Fruit fly (Drosophila melanogaster): Measurements from ENCODE around the gene ppan.

ppan gene

DNA sequence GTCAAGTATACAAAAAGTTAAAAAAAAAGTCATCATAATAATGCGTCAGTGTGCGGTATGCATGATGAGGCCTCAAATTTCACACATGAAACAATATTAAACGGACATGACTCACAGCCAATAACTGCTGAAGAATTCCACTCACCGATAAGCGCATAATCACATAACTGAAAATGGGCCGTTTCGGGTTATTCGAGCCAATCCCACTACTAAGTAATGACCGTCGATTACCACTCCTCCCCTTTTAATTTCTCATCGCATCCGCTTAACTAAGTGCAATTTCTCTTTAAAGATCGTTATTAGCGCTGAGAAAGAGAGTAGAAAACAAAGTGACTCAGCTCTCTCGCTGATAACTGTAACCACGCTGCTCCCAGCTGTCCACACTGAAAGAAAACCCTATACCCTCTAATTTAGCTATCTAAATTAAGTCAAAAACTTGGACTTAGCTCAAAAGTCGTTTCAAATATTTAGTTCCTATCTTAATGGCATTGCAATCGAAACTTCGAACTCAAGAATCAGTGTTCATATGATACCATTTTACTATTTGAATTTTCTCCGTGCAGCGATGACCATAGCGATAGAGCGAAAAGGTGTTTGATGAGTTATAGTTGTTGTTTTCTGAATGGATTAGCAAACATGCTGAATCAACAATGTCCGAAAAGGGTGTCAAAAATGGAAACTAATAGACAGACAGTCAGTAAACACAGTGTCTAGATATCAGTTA is 3.1 kb upstream of the ppan start (continued):
- TF ChIP-seq ash1 (GFP tag; optimal IDR thresholded peaks at IDR 0.05) (peak; percentile 41), nau (GFP tag; optimal IDR thresholded peaks at IDR 0.05) (peak; percentile 82), Bgb (GFP tag; IDR thresholded peaks at IDR 0.05; ENCODE audit: partially characterized antibody) (no peak), Sry-δ (GFP tag; optimal IDR thresholded peaks at IDR 0.05) (peak; percentile 59), CG6654 (GFP tag; optimal IDR thresholded peaks at IDR 0.05) (peak; percentile 63), unc-4 (GFP tag; IDR thresholded peaks at IDR 0.05; ENCODE audit: partially characterized antibody) (no peak), crc (GFP tag; optimal IDR thresholded peaks at IDR 0.05) (peak; percentile 83), ase (GFP tag; IDR thresholded peaks at IDR 0.05) (peak; percentile 86), mirr (GFP tag; optimal IDR thresholded peaks at IDR 0.05) (no peak), CG13123 (GFP tag; optimal IDR thresholded peaks at IDR 0.05) (peak; percentile 80), ATbp (GFP tag; optimal IDR thresholded peaks at IDR 0.05) (peak; percentile 94), CG8359 (GFP tag; optimal IDR thresholded peaks at IDR 0.05; ENCODE audit: borderline replicate concordance) (peak; percentile 57), Asciz (GFP tag; optimal IDR thresholded peaks at IDR 0.05) (peak; percentile 81), CG17359 (tag; optimal IDR thresholded peaks at IDR 0.05) (peak; percentile 89), ap (GFP tag; IDR thresholded peaks at IDR 0.05) (peak; percentile 78), hkb (optimal IDR thresholded peaks at IDR 0.05) (no peak), hkb (GFP tag; IDR thresholded peaks at IDR 0.05) (peak; percentile 94), hth (optimal IDR thresholded peaks at IDR 0.05) (no peak), jing (GFP tag; optimal IDR thresholded peaks at IDR 0.05) (peak; percentile 81), ERR (GFP tag; optimal IDR thresholded peaks at IDR 0.05) (peak; percentile 77), CG8281 (tag; optimal IDR thresholded peaks at IDR 0.05) (peak; percentile 69), nom (GFP tag; optimal IDR thresholded peaks at IDR 0.05) (no peak), CG15011 (GFP tag; optimal IDR thresholded peaks at IDR 0.05) (no peak), tin (GFP tag; optimal IDR thresholded peaks at IDR 0.05) (peak; percentile 81), BtbVII (GFP tag; optimal IDR thresholded peaks at IDR 0.05) (peak; percentile 86), E2f1 (GFP tag; IDR thresholded peaks at IDR 0.05) (peak; percentile 76), Elba2 (GFP tag; optimal IDR thresholded peaks at IDR 0.05) (peak; percentile 14), Eip74EF (GFP tag; optimal IDR thresholded peaks at IDR 0.05) (peak in 1 of 2 experiments; percentile 92), CG6765 (GFP tag; optimal IDR thresholded peaks at IDR 0.05) (peak; percentile 42), ssp (GFP tag; IDR thresholded peaks at IDR 0.05) (peak; percentile 62), CG11504 (tag; optimal IDR thresholded peaks at IDR 0.05) (peak; percentile 92), Atf6 (GFP tag; IDR thresholded peaks at IDR 0.05) (peak; percentile 89), CG15696 (tag; optimal IDR thresholded peaks at IDR 0.05) (peak; percentile 82), CG4707 (GFP tag; optimal IDR thresholded peaks at IDR 0.05) (peak; percentile 84), lilli (GFP tag; optimal IDR thresholded peaks at IDR 0.05) (peak; percentile 91), chif (GFP tag; optimal IDR thresholded peaks at IDR 0.05) (peak; percentile 88 to 90), CG12299 (tag; optimal IDR thresholded peaks at IDR 0.05) (peak; percentile 78), otp (GFP tag; IDR thresholded peaks at IDR 0.05) (peak; percentile 87), HmgZ (tag; optimal IDR thresholded peaks at IDR 0.05) (peak; percentile 91), HHEX (GFP tag; optimal IDR thresholded peaks at IDR 0.05) (peak; percentile 59), CG2875 (GFP tag; optimal IDR thresholded peaks at IDR 0.05) (peak; percentile 89), ci (GFP tag; IDR thresholded peaks at IDR 0.05) (peak; percentile 94), Dad (GFP tag; optimal IDR thresholded peaks at IDR 0.05) (peak; percentile 72), Scr (GFP tag; IDR thresholded peaks at IDR 0.05; ENCODE audit: partially characterized antibody) (no peak), CG14965 (GFP tag; optimal IDR thresholded peaks at IDR 0.05; ENCODE audit: borderline replicate concordance) (peak; percentile 66), HmgD (GFP tag; optimal IDR thresholded peaks at IDR 0.05) (peak; percentile 90), CG18011 (GFP tag; optimal IDR thresholded peaks at IDR 0.05) (peak; percentile 75), CG6683 (GFP tag; optimal IDR thresholded peaks at IDR 0.05) (no peak), klu (GFP tag; IDR thresholded peaks at IDR 0.05) (peak; percentile 67)
